Fruit fly (Drosophila melanogaster) whole organism, embryonic: ENCODE data around the gene AstC.

Experiments used
- Antp ChIP-seq: fragments of 200-800 bp; sonication (Bioruptor generic); optimal IDR thresholded peaks from 3 replicates; lab custom pipeline; 2016; ENCODE audit warnings: missing biosample characterization, missing genetic modification characterization
- CG1024 ChIP-seq: fragments of 200-800 bp; sonication (Bioruptor generic); IDR thresholded peaks from 2 replicates; pipeline ENCODE4 v1.3.6; 2022; ENCODE audit warnings: missing biosample characterization, missing genetic modification characterization
- CG10274 ChIP-seq: fragments of 200-800 bp; sonication (Bioruptor generic); optimal IDR thresholded peaks from 3 replicates; lab custom pipeline; 2017; ENCODE audit warnings: missing biosample characterization, mild to moderate bottlenecking, missing genetic modification characterization
- CG10431 ChIP-seq: fragments of 200-800 bp; sonication (Bioruptor generic); optimal IDR thresholded peaks from 3 replicates; lab custom pipeline; 2018; ENCODE audit warnings: missing biosample characterization, mild to moderate bottlenecking, missing genetic modification characterization
- CG12236 ChIP-seq: fragments of 200-800 bp; sonication (Bioruptor generic); optimal IDR thresholded peaks from 2 replicates; lab custom pipeline; 2016; ENCODE audit warnings: missing biosample characterization, missing genetic modification characterization
- CG12942 ChIP-seq: fragments of 200-800 bp; sonication (Bioruptor generic); optimal IDR thresholded peaks from 3 replicates; lab custom pipeline; 2016; ENCODE audit warnings: missing biosample characterization, missing genetic modification characterization
- CG14667 ChIP-seq: fragments of 200-800 bp; sonication (Bioruptor generic); IDR thresholded peaks from 2 replicates; pipeline ENCODE4 v1.3.6; 2022; ENCODE audit warnings: missing biosample characterization, missing genetic modification characterization
- CG15011 ChIP-seq: fragments of 200-800 bp; sonication (Bioruptor generic); optimal IDR thresholded peaks from 3 replicates; lab custom pipeline; 2018; ENCODE audit warnings: missing biosample characterization, mild to moderate bottlenecking, missing genetic modification characterization
- CG15073 ChIP-seq: fragments of 200-800 bp; sonication (Bioruptor generic); optimal IDR thresholded peaks from 2 replicates; lab custom pipeline; 2016; ENCODE audit warnings: missing biosample characterization, missing genetic modification characterization
- CG17912 ChIP-seq: fragments of 200-800 bp; sonication (Bioruptor generic); optimal IDR thresholded peaks from 2 replicates; lab custom pipeline; 2018; ENCODE audit warnings: missing biosample characterization, mild to moderate bottlenecking, missing genetic modification characterization
- CG2120 ChIP-seq: fragments of 200-800 bp; sonication (Bioruptor generic); optimal IDR thresholded peaks from 3 replicates; lab custom pipeline; 2016; ENCODE audit warnings: missing biosample characterization, missing genetic modification characterization
- CG2875 ChIP-seq: fragments of 200-800 bp; sonication (Bioruptor generic); optimal IDR thresholded peaks from 2 replicates; lab custom pipeline; 2017; ENCODE audit warnings: missing biosample characterization, mild to moderate bottlenecking, missing genetic modification characterization, missing genetic modification reagents
- CG30403 ChIP-seq: fragments of 200-800 bp; sonication (Bioruptor generic); optimal IDR thresholded peaks from 3 replicates; lab custom pipeline; 2016; ENCODE audit warnings: missing biosample characterization, missing genetic modification characterization
- CG32532 ChIP-seq: fragments of 200-800 bp; sonication (Bioruptor generic); IDR thresholded peaks from 2 replicates; pipeline ENCODE4 v1.3.6; 2022; ENCODE audit warnings: missing biosample characterization, missing genetic modification characterization
- CG3281 ChIP-seq: fragments of 200-800 bp; sonication (Bioruptor generic); optimal IDR thresholded peaks from 3 replicates; lab custom pipeline; 2017; ENCODE audit warnings: missing biosample characterization, mild to moderate bottlenecking, missing genetic modification characterization
- CG3726 ChIP-seq: fragments of 200-800 bp; sonication (Bioruptor generic); IDR thresholded peaks from 3 replicates; pipeline ENCODE4, ENCODE4 v1.3.6; 2022; ENCODE audit warnings: missing biosample characterization, missing genetic modification characterization
- CG4328 ChIP-seq: fragments of 200-800 bp; sonication (Bioruptor generic); optimal IDR thresholded peaks from 3 replicates; lab custom pipeline; 2017; ENCODE audit warnings: missing biosample characterization, missing genetic modification reagents, missing genetic modification characterization
- CG6813 ChIP-seq: fragments of 200-800 bp; sonication (Bioruptor generic); optimal IDR thresholded peaks from 2 replicates; lab custom pipeline; 2017; ENCODE audit warnings: missing biosample characterization, missing genetic modification characterization, mild to moderate bottlenecking, moderate library complexity, missing genetic modification reagents
- CG7357 ChIP-seq: fragments of 200-800 bp; sonication (Bioruptor generic); IDR thresholded peaks from 3 replicates; pipeline ENCODE4 v1.3.6; 2022; ENCODE audit warnings: missing biosample characterization, missing genetic modification characterization
- CG9215 ChIP-seq: fragments of 200-800 bp; sonication (Bioruptor generic); IDR thresholded peaks from 2 replicates; pipeline ENCODE4 v1.3.6; 2022; ENCODE audit warnings: missing biosample characterization, missing genetic modification characterization
- CG9727 ChIP-seq: fragments of 200-800 bp; sonication (Bioruptor generic); optimal IDR thresholded peaks from 3 replicates; lab custom pipeline; 2017; ENCODE audit warnings: missing biosample characterization, mild to moderate bottlenecking, missing genetic modification characterization
- CG9797 ChIP-seq: fragments of 200-800 bp; sonication (Bioruptor generic); optimal IDR thresholded peaks from 3 replicates; lab custom pipeline; 2018; ENCODE audit warnings: missing biosample characterization, mild to moderate bottlenecking, missing genetic modification characterization
- CkIIα-i1 ChIP-seq: fragments of 200-800 bp; sonication (Bioruptor generic); IDR thresholded peaks from 2 replicates; pipeline ENCODE4 v1.3.6; 2022; ENCODE audit warnings: missing biosample characterization, missing genetic modification characterization
- CoRest ChIP-seq: fragments of 200-800 bp; sonication (Bioruptor generic); optimal IDR thresholded peaks from 3 replicates; lab custom pipeline; 2018; ENCODE audit warnings: missing biosample characterization, mild to moderate bottlenecking, missing genetic modification characterization, moderate library complexity
- Fer3 ChIP-seq: fragments of 200-800 bp; sonication (Bioruptor generic); optimal IDR thresholded peaks from 2 replicates; lab custom pipeline; 2018; ENCODE audit warnings: missing biosample characterization, mild to moderate bottlenecking, missing genetic modification characterization, moderate library complexity
- Hsf ChIP-seq: fragments of 200-800 bp; sonication (Bioruptor generic); optimal IDR thresholded peaks from 3 replicates; lab custom pipeline; 2016; ENCODE audit warnings: missing biosample characterization, missing genetic modification characterization
- Mrtf ChIP-seq: fragments of 200-800 bp; sonication (Bioruptor generic); IDR thresholded peaks from 3 replicates; pipeline ENCODE4 v1.3.6; 2022; ENCODE audit warnings: missing biosample characterization, missing genetic modification characterization
- Neu2 ChIP-seq: fragments of 200-800 bp; sonication (Bioruptor generic); optimal IDR thresholded peaks from 3 replicates; lab custom pipeline; 2016; ENCODE audit warnings: missing biosample characterization, missing genetic modification characterization, borderline replicate concordance
- PHDP ChIP-seq: fragments of 200-800 bp; sonication (Bioruptor generic); optimal IDR thresholded peaks from 3 replicates; lab custom pipeline; 2018; ENCODE audit warnings: missing biosample characterization, mild to moderate bottlenecking, missing genetic modification characterization, moderate library complexity
- Ptx1 ChIP-seq: fragments of 200-800 bp; sonication (Bioruptor generic); IDR thresholded peaks from 2 replicates; pipeline ENCODE4 v1.3.6; 2022; ENCODE audit warnings: missing biosample characterization, missing genetic modification characterization
- Rx ChIP-seq: fragments of 200-800 bp; sonication (Bioruptor generic); IDR thresholded peaks from 2 replicates; pipeline ENCODE4 v1.3.6; 2022; ENCODE audit warnings: missing biosample characterization, missing genetic modification characterization
- Sin3A ChIP-seq: fragments of >200 bp; optimal IDR thresholded peaks from 2 replicates; lab custom pipeline; 2018
- amos ChIP-seq: fragments of 200-800 bp; sonication (Bioruptor generic); IDR thresholded peaks from 2 replicates; pipeline ENCODE4 v1.3.6; 2022; ENCODE audit warnings: missing biosample characterization, missing genetic modification characterization; ENCODE audit not compliant: partially characterized antibody
- exex ChIP-seq: fragments of 200-800 bp; sonication (Bioruptor generic); optimal IDR thresholded peaks from 4 replicates; lab custom pipeline; 2018; ENCODE audit warnings: missing biosample characterization, mild to moderate bottlenecking, missing genetic modification characterization, moderate library complexity
- fd3F ChIP-seq: fragments of 200-800 bp; sonication (Bioruptor generic); optimal IDR thresholded peaks from 2 replicates; lab custom pipeline; 2018; ENCODE audit warnings: missing biosample characterization, mild to moderate bottlenecking, missing genetic modification characterization, moderate library complexity
- hb ChIP-seq: fragments of 200-800 bp; sonication (Bioruptor generic); IDR thresholded peaks from 3 replicates; pipeline ENCODE4 v1.3.6; 2022; ENCODE audit warnings: missing biosample characterization, missing genetic modification characterization; ENCODE audit not compliant: partially characterized antibody
- hkb ChIP-seq, 2 experiments: fragments of 200-800 bp in 1 of 2; fragments of >200 bp in 1 of 2; sonication (Bioruptor generic) in 1 of 2; IDR thresholded peaks in 1 of 2; optimal IDR thresholded peaks in 1 of 2; 2 replicates each; pipeline versions ENCODE4 v1.3.6 to Lab custom; 2017 to 2022; ENCODE audit warnings: missing biosample characterization in 1 of 2, missing genetic modification characterization in 1 of 2
- inv ChIP-seq: fragments of 200-800 bp; sonication (Bioruptor generic); IDR thresholded peaks from 2 replicates; pipeline ENCODE4 v1.3.6; 2022; ENCODE audit warnings: missing biosample characterization, missing genetic modification characterization; ENCODE audit not compliant: partially characterized antibody
- lbe ChIP-seq: fragments of 200-800 bp; sonication (Bioruptor generic); optimal IDR thresholded peaks from 2 replicates; lab custom pipeline; 2016; ENCODE audit warnings: missing biosample characterization, mild to moderate bottlenecking, missing genetic modification characterization
- luna ChIP-seq: fragments of 200-800 bp; sonication (Bioruptor generic); optimal IDR thresholded peaks from 2 replicates; lab custom pipeline; 2016; ENCODE audit warnings: missing biosample characterization, missing genetic modification characterization
- mld ChIP-seq: fragments of 200-800 bp; sonication (Bioruptor generic); IDR thresholded peaks from 3 replicates; pipeline ENCODE4 v1.3.6; 2022; ENCODE audit warnings: missing biosample characterization, missing genetic modification characterization; ENCODE audit not compliant: partially characterized antibody
- otp ChIP-seq: fragments of 200-800 bp; sonication (Bioruptor generic); IDR thresholded peaks from 3 replicates; pipeline ENCODE4, ENCODE4 v1.3.6; 2022; ENCODE audit warnings: missing biosample characterization, missing genetic modification characterization
- ro ChIP-seq: fragments of 200-800 bp; sonication (Bioruptor generic); IDR thresholded peaks from 2 replicates; pipeline ENCODE4 v1.3.6; 2022; ENCODE audit warnings: missing biosample characterization, missing genetic modification characterization
- salm ChIP-seq: fragments of 200-800 bp; sonication (Bioruptor generic); optimal IDR thresholded peaks from 2 replicates; lab custom pipeline; 2018; ENCODE audit warnings: missing biosample characterization, mild to moderate bottlenecking, missing genetic modification characterization
- shn ChIP-seq: fragments of 200-800 bp; sonication (Bioruptor generic); optimal IDR thresholded peaks from 3 replicates; lab custom pipeline; 2016; ENCODE audit warnings: missing biosample characterization, missing genetic modification characterization
- sna ChIP-seq: fragments of 200-800 bp; sonication (Bioruptor generic); IDR thresholded peaks from 2 replicates; pipeline ENCODE4 v1.3.6; 2022; ENCODE audit warnings: missing biosample characterization, missing genetic modification characterization; ENCODE audit not compliant: partially characterized antibody
- trem ChIP-seq: fragments of 200-800 bp; optimal IDR thresholded peaks from 3 replicates; lab custom pipeline; 2019; ENCODE audit warnings: missing biosample characterization, mild to moderate bottlenecking, missing genetic modification characterization, moderate library complexity
- trh ChIP-seq: fragments of 200-800 bp; sonication (Bioruptor generic); optimal IDR thresholded peaks from 2 replicates; lab custom pipeline; 2016; ENCODE audit warnings: missing biosample characterization, missing genetic modification characterization
- twi ChIP-seq: fragments of 200-800 bp; optimal IDR thresholded peaks from 2 replicates; lab custom pipeline; 2019; ENCODE audit warnings: missing biosample characterization, mild to moderate bottlenecking, missing genetic modification characterization, moderate library complexity
- usp ChIP-seq: fragments of >200 bp; optimal IDR thresholded peaks from 2 replicates; lab custom pipeline; 2017; ENCODE audit warnings: missing biosample characterization, missing genetic modification characterization
- yki ChIP-seq: fragments of >200 bp; optimal IDR thresholded peaks from 3 replicates; lab custom pipeline; 2018

Gene AstC

DNA sequence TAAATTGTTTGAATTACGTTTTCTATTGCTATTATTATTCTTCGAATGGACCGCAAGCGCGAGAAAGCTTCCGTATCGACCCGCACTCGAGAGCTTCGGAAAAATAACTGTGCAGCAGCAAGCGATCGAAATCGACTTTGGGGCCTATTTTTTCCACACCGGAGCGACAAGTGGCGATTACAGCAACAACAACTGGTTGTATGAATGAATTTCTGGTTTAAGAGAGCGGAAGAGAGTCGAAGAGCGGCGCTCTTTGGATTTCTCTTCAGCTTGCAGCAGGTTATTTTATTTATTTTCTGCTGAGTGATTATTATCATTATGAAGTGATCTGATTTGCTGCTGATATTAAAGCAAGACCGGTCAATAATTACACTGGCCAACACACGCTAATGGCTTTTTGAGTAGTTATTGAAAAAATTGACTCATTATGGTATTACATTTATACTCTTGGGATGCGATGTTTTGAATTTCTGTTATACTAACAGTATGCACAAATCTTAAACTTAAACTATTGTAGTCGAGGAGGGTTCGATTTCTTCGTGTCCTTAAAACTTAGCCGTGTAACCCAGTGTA, 14.2 kb downstream of the AstC start, which contains the start of gene Samuel (continued):
- no peak for TF ChIP-seq CG1024 (GFP tag; lab: Robert Waterston, UW)
- no peak for TF ChIP-seq usp (GFP tag; lab: Kevin White, UChicago)
- TF ChIP-seq fd3F = no peak
- TF ChIP-seq CkIIα-i1 (GFP tag; lab: Robert Waterston, UW) = no peak
- no peak for TF ChIP-seq otp
- peak; percentile 54 for TF ChIP-seq salm
- TF ChIP-seq Hsf = no peak
- TF ChIP-seq Antp (GFP tag; lab: Kevin White, UChicago) = no peak
- TF ChIP-seq CG7357 (GFP tag; lab: Robert Waterston, UW) = no peak
- peak; percentile 13 for TF ChIP-seq CG2120
- TF ChIP-seq CG4328 (GFP tag; lab: Kevin White, UChicago) = no peak
- TF ChIP-seq CoRest (tag; lab: Kevin White, UChicago) = no peak
- TF ChIP-seq Neu2 = no peak
- TF ChIP-seq CG30403 (GFP tag; lab: Kevin White, UChicago) = peak; percentile 13
- TF ChIP-seq luna (GFP tag; lab: Kevin White, UChicago) = no peak
- no peak for TF ChIP-seq CG10431 (GFP tag; lab: Kevin White, UChicago)
- no peak for TF ChIP-seq CG9727 (GFP tag; lab: Kevin White, UChicago)
- TF ChIP-seq CG14667 = no peak
- peak; percentile 65 for TF ChIP-seq lbe (GFP tag; lab: Kevin White, UChicago)
- TF ChIP-seq CG12236 (GFP tag; lab: Kevin White, UChicago) = no peak
- 0 out of 2 replicates have a peak, but pooled peaks have one; percentile 26 for TF ChIP-seq sna
- TF ChIP-seq ro = no peak
- TF ChIP-seq Rx = no peak
- peak; percentile 28 for TF ChIP-seq PHDP
- TF ChIP-seq trh (GFP tag; lab: Kevin White, UChicago) = no peak
- TF ChIP-seq Fer3 (tag; lab: Kevin White, UChicago) = no peak
- no peak for TF ChIP-seq shn (GFP tag; lab: Kevin White, UChicago)
- no peak for TF ChIP-seq CG15073 (GFP tag; lab: Kevin White, UChicago)
- TF ChIP-seq CG9215 = no peak
- TF ChIP-seq twi (tag; lab: Kevin White, UChicago) = no peak
- peak; percentile 39 for TF ChIP-seq yki (lab: Kevin White, UChicago)
- TF ChIP-seq mld (GFP tag; lab: Robert Waterston, UW) = no peak
- no peak for TF ChIP-seq CG17912 (GFP tag; lab: Kevin White, UChicago)
- TF ChIP-seq CG32532 (GFP tag; lab: Robert Waterston, UW) = peak; percentile 35; the same call in 1 of the 2 replicates
- TF ChIP-seq exex (tag; lab: Kevin White, UChicago) = peak; percentile 61
- TF ChIP-seq CG10274 (GFP tag; lab: Kevin White, UChicago) = no peak
- TF ChIP-seq hb (GFP tag; lab: Robert Waterston, UW) = no peak
- TF ChIP-seq trem (tag; lab: Kevin White, UChicago) = peak; percentile 0
- no peak for TF ChIP-seq CG9797 (GFP tag; lab: Kevin White, UChicago)
- TF ChIP-seq hkb (optimal IDR thresholded peaks at IDR 0.05; lab: Kevin White, UChicago) = no peak
- 0 out of 2 replicates have a peak, but pooled peaks have one; percentile 58 for TF ChIP-seq hkb (GFP tag; IDR thresholded peaks at IDR 0.05; lab: Robert Waterston, UW)
- TF ChIP-seq inv (GFP tag; lab: Robert Waterston, UW) = no peak
- no peak for TF ChIP-seq Mrtf (GFP tag; lab: Robert Waterston, UW)
- TF ChIP-seq CG6813 (GFP tag; lab: Kevin White, UChicago) = peak; percentile 20
- no peak for TF ChIP-seq CG12942 (GFP tag; lab: Kevin White, UChicago)
- no peak for TF ChIP-seq Sin3A (lab: Kevin White, UChicago)
- TF ChIP-seq Ptx1 (GFP tag; lab: Robert Waterston, UW) = no peak
- peak; percentile 36; the same call in 1 of the 2 replicates for TF ChIP-seq amos
- no peak for TF ChIP-seq CG3281 (GFP tag; lab: Kevin White, UChicago)
- no peak for TF ChIP-seq CG2875 (GFP tag; lab: Kevin White, UChicago)
- no peak for TF ChIP-seq CG15011 (GFP tag; lab: Kevin White, UChicago)
- TF ChIP-seq CG3726 = no peak
